Worm (Caenorhabditis elegans): ENCODE measurements around the gene tag-321.
A peak's percentile ranks its signal among the peaks of the same experiment; 100 is the strongest.

tag-321 gene

ce11 chrIV:7754114-7754513, 29.5 kb downstream of the tag-321 start (continued):
- no peak for TF ChIP-seq lin-13 (GFP tag; optimal IDR thresholded peaks at IDR 0.05)
- TF ChIP-seq F49E8.2 (tag; optimal IDR thresholded peaks at IDR 0.05; ENCODE audit: borderline replicate concordance): no peak
- TF ChIP-seq F44E2.7 (GFP tag; IDR thresholded peaks at IDR 0.05): no peak
- TF ChIP-seq aly-2 (tag; optimal IDR thresholded peaks at IDR 0.05): no peak
- no peak for TF ChIP-seq lin-15B (tag; optimal IDR thresholded peaks at IDR 0.05)
- TF ChIP-seq hif-1 (tag; optimal IDR thresholded peaks at IDR 0.05): no peak
- TF ChIP-seq dmd-8 (GFP tag; IDR thresholded peaks at IDR 0.05): no peak
- no peak for TF ChIP-seq Y5F2A.4 (GFP tag; optimal IDR thresholded peaks at IDR 0.05)

DNA sequence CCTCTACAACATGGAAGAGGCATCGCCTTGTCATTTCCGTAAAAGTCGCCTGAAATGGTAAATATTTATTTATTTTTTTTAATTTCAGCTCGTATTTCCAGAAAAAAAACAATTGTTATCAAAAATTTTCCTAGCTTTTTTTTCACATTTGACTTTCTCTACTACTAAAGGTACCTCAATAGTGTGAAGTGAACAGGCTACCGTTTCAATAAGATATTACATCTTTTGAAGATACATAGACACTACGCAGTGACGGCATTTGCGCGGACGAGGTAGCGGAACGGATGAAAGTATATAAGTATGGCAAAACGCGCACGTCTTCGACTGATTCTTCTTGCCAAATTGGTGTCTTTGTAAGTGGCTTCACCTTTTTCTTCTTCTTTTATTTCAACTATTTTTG, 30.5 kb downstream of the tag-321 start, which contains the start of gene col-14:
TSS of gene col-14 (plus strand) at position 301 of the 400 bp plus-strand sequence.
- no peak for TF ChIP-seq dpl-1 (GFP tag; optimal IDR thresholded peaks at IDR 0.05)
- no peak for TF ChIP-seq ceh-20 (GFP tag; IDR thresholded peaks at IDR 0.05)
- TF ChIP-seq T26A8.4 (GFP tag; IDR thresholded peaks at IDR 0.05): no peak

- peak; percentile 80 for TF ChIP-seq nhr-28 (tag; optimal IDR thresholded peaks at IDR 0.05)
- no peak for TF ChIP-seq arid-1 (GFP tag; conservative IDR thresholded peaks at IDR 0.05)
- peak; percentile 7; the same call in 1 of the 2 replicates for TF ChIP-seq dmd-6 (GFP tag; IDR thresholded peaks at IDR 0.05)
- peak in 1 of 2 experiments; percentile 26 for TF ChIP-seq unc-62 (GFP tag; optimal IDR thresholded peaks at IDR 0.05 in 1 of 2)
- TF ChIP-seq unc-62 (tag; optimal IDR thresholded peaks at IDR 0.05): no peak
- TF ChIP-seq pqm-1 (tag; optimal IDR thresholded peaks at IDR 0.05): peak; percentile 96
- no peak for TF ChIP-seq daf-16 (GFP tag; optimal IDR thresholded peaks at IDR 0.05)
- peak; percentile 93 for TF ChIP-seq daf-16 (tag; optimal IDR thresholded peaks at IDR 0.05)
- TF ChIP-seq lsy-2 (tag; optimal IDR thresholded peaks at IDR 0.05): no peak
These were observed 35.8 kb downstream of the tag-321 start, which contains the start of gene klo-1 for ce11 chrIV:7747838-7748237. TSS of gene klo-1 (minus strand) at chrIV:7748225.

ce11 chrIV:7743539-7743938, 40.1 kb downstream of the tag-321 start, which contains the start of gene npr-35:
TSS of gene npr-35 (plus strand) at chrIV:7743839.
- TF ChIP-seq unc-62 (GFP tag; optimal IDR thresholded peaks at IDR 0.05 in 1 of 2) (peak in 1 of 2 experiments; percentile 80), unc-62 (tag; optimal IDR thresholded peaks at IDR 0.05) (no peak), nhr-28 (tag; optimal IDR thresholded peaks at IDR 0.05) (no peak), ZK337.2 (GFP tag; IDR thresholded peaks at IDR 0.05) (no peak)

- no peak for TF ChIP-seq pqm-1 (tag; optimal IDR thresholded peaks at IDR 0.05)
- no peak for TF ChIP-seq attf-4 (tag; optimal IDR thresholded peaks at IDR 0.05)
- TF ChIP-seq unc-39 (tag; optimal IDR thresholded peaks at IDR 0.05): no peak
- no peak for TF ChIP-seq egl-43 (GFP tag; IDR thresholded peaks at IDR 0.05)
- no peak for TF ChIP-seq ces-1 (GFP tag; optimal IDR thresholded peaks at IDR 0.05)
- no peak for TF ChIP-seq tra-1 (GFP tag; IDR thresholded peaks at IDR 0.05)
- TF ChIP-seq Y105C5A.15 (GFP tag; IDR thresholded peaks at IDR 0.05): no peak
- no peak for TF ChIP-seq Y5F2A.4 (GFP tag; optimal IDR thresholded peaks at IDR 0.05)
- TF ChIP-seq lin-15B (tag; optimal IDR thresholded peaks at IDR 0.05): no peak
- TF ChIP-seq mxl-2 (GFP tag; conservative IDR thresholded peaks at IDR 0.05): no peak
- TF ChIP-seq mdl-1 (tag; optimal IDR thresholded peaks at IDR 0.05): no peak
- no peak for TF ChIP-seq nhr-25 (tag; optimal IDR thresholded peaks at IDR 0.05; ENCODE audit: borderline replicate concordance, insufficient read depth)
- no peak for TF ChIP-seq cey-2 (tag; optimal IDR thresholded peaks at IDR 0.05; ENCODE audit: borderline replicate concordance, insufficient read depth)
These were observed 47.0 kb downstream of the tag-321 start for ce11 chrIV:7736616-7737015.

DNA sequence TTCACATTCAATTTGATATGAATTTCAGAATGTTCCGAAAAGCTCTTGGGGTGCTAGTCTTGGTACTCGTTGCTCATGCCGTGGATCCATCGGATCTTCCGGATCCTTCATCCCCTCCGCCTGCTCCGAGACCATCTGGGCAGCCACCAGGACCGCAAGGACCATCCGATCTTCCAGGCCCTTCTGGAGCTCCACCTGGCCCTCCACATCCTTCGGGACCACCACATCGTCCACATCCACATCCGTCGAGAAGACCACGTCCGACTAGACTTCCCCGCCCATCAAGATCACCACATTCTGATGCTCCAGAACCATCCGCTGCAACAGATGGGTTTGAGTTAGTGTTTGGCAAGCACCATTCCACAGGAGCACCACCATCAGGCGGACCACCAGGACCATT, 49.0 kb downstream of the tag-321 start, which contains the start of gene clx-1:
TSS of gene clx-1 (plus strand) at position 30 of the 400 bp plus-strand sequence.
- no peak for TF ChIP-seq Y75B8A.6 (GFP tag; IDR thresholded peaks at IDR 0.05)
- TF ChIP-seq set-16 (GFP tag; IDR thresholded peaks at IDR 0.05): peak; percentile 91
